Fruit fly (Drosophila melanogaster): Measurements from ENCODE around the gene CG12237.

The CG12237 gene

dm6 chrX:19645873-19646541 is 3.3 kb upstream of the CG12237 start, which contains the start of gene Arp10 (continued):
- TF ChIP-seq ab (GFP tag; optimal IDR thresholded peaks at IDR 0.05), result no peak
- TF ChIP-seq CG12299 (tag; optimal IDR thresholded peaks at IDR 0.05), result no peak
- TF ChIP-seq Pdp1 (GFP tag; optimal IDR thresholded peaks at IDR 0.05), result peak; percentile 23 to 27
- TF ChIP-seq tin (GFP tag; optimal IDR thresholded peaks at IDR 0.05), result no peak
- no peak for TF ChIP-seq Awh (GFP tag; IDR thresholded peaks at IDR 0.05)
- no peak for TF ChIP-seq CG34224 (GFP tag; IDR thresholded peaks at IDR 0.05; ENCODE audit: partially characterized antibody)
- no peak for TF ChIP-seq CG6254 (GFP tag; optimal IDR thresholded peaks at IDR 0.05)
- no peak for TF ChIP-seq CG4404 (GFP tag; IDR thresholded peaks at IDR 0.05)
- TF ChIP-seq HLH54F (GFP tag; optimal IDR thresholded peaks at IDR 0.05), result no peak
- no peak for TF ChIP-seq nerfin-2 (GFP tag; IDR thresholded peaks at IDR 0.05; ENCODE audit: partially characterized antibody)
- TF ChIP-seq CG12071 (GFP tag; optimal IDR thresholded peaks at IDR 0.05), result no peak
- peak; percentile 0 for TF ChIP-seq Antp (GFP tag; optimal IDR thresholded peaks at IDR 0.05)
- TF ChIP-seq Optix (GFP tag; IDR thresholded peaks at IDR 0.05), result no peak
- TF ChIP-seq CG1529 (GFP tag; optimal IDR thresholded peaks at IDR 0.05), result no peak
- no peak for TF ChIP-seq CG17359 (tag; optimal IDR thresholded peaks at IDR 0.05)
- TF ChIP-seq CG8359 (GFP tag; optimal IDR thresholded peaks at IDR 0.05; ENCODE audit: borderline replicate concordance), result no peak
- no peak for TF ChIP-seq pan (optimal IDR thresholded peaks at IDR 0.05)
- no peak for TF ChIP-seq pan (GFP tag; optimal IDR thresholded peaks at IDR 0.05 in 1 of 2, IDR thresholded peaks at IDR 0.05 in 1 of 2)
- TF ChIP-seq CG10431 (GFP tag; optimal IDR thresholded peaks at IDR 0.05), result no peak
- peak; percentile 53; the same call in 1 of the 2 replicates for TF ChIP-seq bbx (GFP tag; IDR thresholded peaks at IDR 0.05; ENCODE audit: partially characterized antibody)
- TF ChIP-seq ham (GFP tag; IDR thresholded peaks at IDR 0.05), result no peak
- TF ChIP-seq gfzf (GFP tag; optimal IDR thresholded peaks at IDR 0.05), result peak; percentile 47
- TF ChIP-seq CG6791 (GFP tag; IDR thresholded peaks at IDR 0.05; ENCODE audit: partially characterized antibody), result 0 out of 3 replicates have a peak, but pooled peaks have one; percentile 50
- TF ChIP-seq CG12104 (GFP tag; optimal IDR thresholded peaks at IDR 0.05), result no peak
- no peak for TF ChIP-seq CG14667 (GFP tag; IDR thresholded peaks at IDR 0.05)
- no peak for TF ChIP-seq Stat92E (GFP tag; optimal IDR thresholded peaks at IDR 0.05)
- TF ChIP-seq CG5245 (GFP tag; optimal IDR thresholded peaks at IDR 0.05), result no peak
- peak; percentile 91 for TF ChIP-seq CG7357 (GFP tag; IDR thresholded peaks at IDR 0.05)
- TF ChIP-seq abd-A (tag; optimal IDR thresholded peaks at IDR 0.05), result no peak
- no peak for TF ChIP-seq Asciz (GFP tag; optimal IDR thresholded peaks at IDR 0.05)
- no peak for TF ChIP-seq Nf-YB (GFP tag; optimal IDR thresholded peaks at IDR 0.05)
- no peak for TF ChIP-seq CG31224 (GFP tag; IDR thresholded peaks at IDR 0.05)
- TF ChIP-seq gem (tag; optimal IDR thresholded peaks at IDR 0.05), result no peak
- no peak for TF ChIP-seq yki (optimal IDR thresholded peaks at IDR 0.05)
- TF ChIP-seq grau (tag; optimal IDR thresholded peaks at IDR 0.05), result peak; percentile 46
- TF ChIP-seq ftz-f1 (GFP tag; optimal IDR thresholded peaks at IDR 0.05), result no peak
- TF ChIP-seq Elba2 (GFP tag; optimal IDR thresholded peaks at IDR 0.05), result peak; percentile 56
- TF ChIP-seq crp (GFP tag; optimal IDR thresholded peaks at IDR 0.05), result no peak
- TF ChIP-seq Hey (tag; optimal IDR thresholded peaks at IDR 0.05), result no peak
- no peak for TF ChIP-seq kni (GFP tag; optimal IDR thresholded peaks at IDR 0.05)
- no peak for TF ChIP-seq ranshi (GFP tag; IDR thresholded peaks at IDR 0.05)
- TF ChIP-seq Chrac-16 (GFP tag; optimal IDR thresholded peaks at IDR 0.05), result no peak
- no peak for TF ChIP-seq CG6683 (GFP tag; optimal IDR thresholded peaks at IDR 0.05)
- no peak for TF ChIP-seq shn (GFP tag; optimal IDR thresholded peaks at IDR 0.05)
- no peak for TF ChIP-seq tx (GFP tag; optimal IDR thresholded peaks at IDR 0.05)
- no peak for TF ChIP-seq wek (GFP tag; optimal IDR thresholded peaks at IDR 0.05)
- no peak for TF ChIP-seq Dip2 (GFP tag; IDR thresholded peaks at IDR 0.05)
- TF ChIP-seq CG17568 (GFP tag; optimal IDR thresholded peaks at IDR 0.05), result no peak
- no peak for TF ChIP-seq sisA (GFP tag; IDR thresholded peaks at IDR 0.05)
- no peak for TF ChIP-seq pnt (GFP tag; optimal IDR thresholded peaks at IDR 0.05)

Measured in whole organism, embryonic.